Worm (Caenorhabditis elegans) whole organism, early embryonic: ENCODE measurements around the gene Y38E10A.34.

Experiments used
- B0310.2 ChIP-seq: sonication (generic microtip); optimal IDR thresholded peaks from 2 replicates; lab custom pipeline; 2016; ENCODE audit warnings: mild to moderate bottlenecking, missing genetic modification characterization, missing compliant biosample characterization
- ama-1 ChIP-seq: fragments of 150-350 bp; optimal IDR thresholded peaks from 2 replicates; lab custom pipeline; 2014
- flt-1 ChIP-seq: fragments of 200-800 bp; sonication (Bioruptor generic); IDR thresholded peaks from 2 replicates; pipeline ENCODE4 v1.3.6; 2022; ENCODE audit warnings: missing genetic modification characterization, missing compliant biosample characterization
- hmbx-1 ChIP-seq: sonication (generic microtip); optimal IDR thresholded peaks from 2 replicates; lab custom pipeline; 2016; ENCODE audit warnings: mild to moderate bottlenecking, missing genetic modification characterization, missing compliant biosample characterization

- TF ChIP-seq ama-1 (lab: Kevin White, UChicago) = no peak
- no peak for TF ChIP-seq hmbx-1 (tag; lab: Kevin White, UChicago)
- no peak for TF ChIP-seq flt-1
- no peak for TF ChIP-seq B0310.2 (tag; lab: Kevin White, UChicago)
These were observed 9.0 kb upstream of the Y38E10A.34 start, which contains the start of gene nspe-8 for ce11 chrII:12621908-12622566.
